Fruit fly (Drosophila melanogaster): ENCODE measurements around the gene Mp.

Mp gene

DNA sequence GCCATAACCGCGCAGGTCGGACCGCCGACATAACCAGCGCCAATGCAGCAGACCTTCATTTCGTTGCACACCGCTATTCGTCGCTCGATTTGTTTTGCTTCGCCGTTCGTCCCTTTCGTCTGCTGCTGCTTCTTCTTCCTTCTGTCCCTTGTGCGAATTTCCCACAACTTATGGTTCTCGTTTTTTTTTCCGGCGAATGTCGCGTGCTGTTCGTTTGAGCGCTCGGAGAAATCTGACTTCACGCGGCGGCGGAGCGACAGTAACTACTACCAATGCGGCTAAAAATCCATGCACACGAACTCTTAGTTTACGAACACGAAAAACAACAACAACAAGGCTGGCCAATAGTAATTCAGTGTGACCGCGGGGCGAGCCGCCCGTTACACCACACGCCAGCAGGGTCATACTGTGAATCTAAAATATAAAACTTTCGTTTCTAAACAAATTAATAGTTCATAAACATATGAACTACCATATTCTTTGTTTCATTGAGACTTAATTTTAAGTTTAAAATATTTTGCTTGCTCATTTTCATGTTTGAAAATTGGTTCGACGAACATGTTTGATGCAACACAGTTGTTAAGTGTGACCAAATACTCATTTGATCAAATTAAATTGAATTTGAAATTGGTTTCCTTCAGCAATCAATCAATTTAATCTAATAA, 34.0 kb upstream of the Mp start, which contains the start of gene sgl (continued):
- TF ChIP-seq TFAM (GFP tag; optimal IDR thresholded peaks at IDR 0.05) (no peak), pros (GFP tag; optimal IDR thresholded peaks at IDR 0.05) (peak; percentile 15), her (GFP tag; optimal IDR thresholded peaks at IDR 0.05) (peak; percentile 39), CG2199 (GFP tag; IDR thresholded peaks at IDR 0.05) (0 out of 3 replicates have a peak, but pooled peaks have one; percentile 7), cad (GFP tag; optimal IDR thresholded peaks at IDR 0.05) (no peak), NK7.1 (GFP tag; optimal IDR thresholded peaks at IDR 0.05) (peak; percentile 21), CG12744 (GFP tag; optimal IDR thresholded peaks at IDR 0.05) (peak; percentile 0), sqz (GFP tag; optimal IDR thresholded peaks at IDR 0.05) (peak; percentile 81), pho (GFP tag; optimal IDR thresholded peaks at IDR 0.05) (peak; percentile 27), pan (optimal IDR thresholded peaks at IDR 0.05) (no peak), pan (GFP tag; optimal IDR thresholded peaks at IDR 0.05 in 1 of 2, IDR thresholded peaks at IDR 0.05 in 1 of 2) (peak in 1 of 2 experiments; percentile 48), B-H2 (GFP tag; optimal IDR thresholded peaks at IDR 0.05) (peak; percentile 74), pb (GFP tag; optimal IDR thresholded peaks at IDR 0.05) (peak; percentile 38), ase (GFP tag; IDR thresholded peaks at IDR 0.05) (no peak), tap (tag; optimal IDR thresholded peaks at IDR 0.05) (no peak), dati (GFP tag; IDR thresholded peaks at IDR 0.05) (no peak), CG3726 (GFP tag; IDR thresholded peaks at IDR 0.05) (no peak), CG4617 (GFP tag; optimal IDR thresholded peaks at IDR 0.05; ENCODE audit: borderline replicate concordance) (no peak), Side (GFP tag; optimal IDR thresholded peaks at IDR 0.05) (peak; percentile 26), h (optimal IDR thresholded peaks at IDR 0.05) (no peak), Atf-2 (GFP tag; optimal IDR thresholded peaks at IDR 0.05) (no peak), Dbx (GFP tag; IDR thresholded peaks at IDR 0.05) (peak; percentile 68; the same call in 1 of the 3 replicates), Atf6 (GFP tag; IDR thresholded peaks at IDR 0.05) (peak; percentile 42; the same call in 1 of the 2 replicates), Xrp1 (GFP tag; IDR thresholded peaks at IDR 0.05) (peak; percentile 14; the same call in 1 of the 2 replicates), Nf-YA (GFP tag; IDR thresholded peaks at IDR 0.05) (peak; percentile 91), tll (GFP tag; optimal IDR thresholded peaks at IDR 0.05) (peak in 1 of 2 experiments; percentile 53), CG15269 (tag; optimal IDR thresholded peaks at IDR 0.05) (peak; percentile 40), mirr (GFP tag; optimal IDR thresholded peaks at IDR 0.05) (peak; percentile 34), stc (GFP tag; IDR thresholded peaks at IDR 0.05) (peak; percentile 60; the same call in 1 of the 2 replicates), CG9817 (tag; optimal IDR thresholded peaks at IDR 0.05) (no peak), sna (GFP tag; IDR thresholded peaks at IDR 0.05; ENCODE audit: partially characterized antibody) (peak; percentile 50; the same call in 1 of the 2 replicates), dysf (GFP tag; IDR thresholded peaks at IDR 0.05) (0 out of 3 replicates have a peak, but pooled peaks have one; percentile 10), Meics (GFP tag; optimal IDR thresholded peaks at IDR 0.05) (peak; percentile 2), CG11696 (GFP tag; IDR thresholded peaks at IDR 0.05) (no peak), Ssrp (tag; optimal IDR thresholded peaks at IDR 0.05) (no peak), sug (tag; optimal IDR thresholded peaks at IDR 0.05) (peak; percentile 37), CrebB (tag; optimal IDR thresholded peaks at IDR 0.05) (peak; percentile 22), nmo (GFP tag; optimal IDR thresholded peaks at IDR 0.05) (peak; percentile 23), NC2α (GFP tag; optimal IDR thresholded peaks at IDR 0.05) (peak; percentile 30), NFAT (GFP tag; IDR thresholded peaks at IDR 0.05) (peak; percentile 64; the same call in 1 of the 2 replicates), CG14965 (GFP tag; optimal IDR thresholded peaks at IDR 0.05; ENCODE audit: borderline replicate concordance) (no peak), PHDP (tag; optimal IDR thresholded peaks at IDR 0.05) (peak; percentile 37), CG34376 (GFP tag; optimal IDR thresholded peaks at IDR 0.05) (peak; percentile 77), CG5245 (GFP tag; optimal IDR thresholded peaks at IDR 0.05) (no peak), CG6791 (GFP tag; IDR thresholded peaks at IDR 0.05; ENCODE audit: partially characterized antibody) (peak; percentile 68; the same call in 1 of the 3 replicates), CG17361 (GFP tag; IDR thresholded peaks at IDR 0.05) (0 out of 3 replicates have a peak, but pooled peaks have one; percentile 6), bab2 (GFP tag; optimal IDR thresholded peaks at IDR 0.05) (no peak), ken (GFP tag; IDR thresholded peaks at IDR 0.05) (peak; percentile 59; the same call in 1 of the 3 replicates), trh (GFP tag; optimal IDR thresholded peaks at IDR 0.05) (no peak), z (GFP tag; IDR thresholded peaks at IDR 0.05) (no peak)
